Fruit fly (Drosophila melanogaster) whole organism, pupa: ENCODE data around the gene OtopLa.

Source experiments
- CG10348 ChIP-seq: fragments of 200-800 bp; sonication (Bioruptor generic); IDR thresholded peaks from 2 replicates; pipeline ENCODE4 v1.3.6; 2022; ENCODE audit warnings: missing biosample characterization, missing genetic modification characterization
- CG12605 ChIP-seq: fragments of 200-800 bp; sonication (Bioruptor generic); IDR thresholded peaks from 2 replicates; pipeline ENCODE4 v1.3.6; 2022; ENCODE audit warnings: missing biosample characterization, missing genetic modification characterization
- CG13204 ChIP-seq: fragments of 200-800 bp; sonication (Bioruptor generic); optimal IDR thresholded peaks from 2 replicates; lab custom pipeline; 2018; ENCODE audit warnings: missing biosample characterization, mild to moderate bottlenecking, missing genetic modification characterization, moderate library complexity
- CG14655 ChIP-seq: fragments of 200-800 bp; sonication (Bioruptor generic); optimal IDR thresholded peaks from 3 replicates; lab custom pipeline; 2017; ENCODE audit warnings: mild to moderate bottlenecking, missing biosample characterization, missing genetic modification reagents, missing genetic modification characterization
- CG15710 ChIP-seq: fragments of 200-800 bp; sonication (Bioruptor generic); optimal IDR thresholded peaks from 2 replicates; lab custom pipeline; 2018; ENCODE audit warnings: missing biosample characterization, mild to moderate bottlenecking, missing genetic modification characterization, moderate library complexity
- CG17806 ChIP-seq: fragments of 200-800 bp; sonication (Bioruptor generic); optimal IDR thresholded peaks from 2 replicates; lab custom pipeline; 2018; ENCODE audit warnings: missing biosample characterization, mild to moderate bottlenecking, missing genetic modification characterization, moderate library complexity
- CG32121 ChIP-seq: fragments of 200-800 bp; sonication (Bioruptor generic); IDR thresholded peaks from 2 replicates; pipeline ENCODE4 v1.3.6; 2022; ENCODE audit warnings: missing biosample characterization, missing genetic modification characterization
- CG34367 ChIP-seq: fragments of 200-800 bp; sonication (Bioruptor generic); optimal IDR thresholded peaks from 2 replicates; lab custom pipeline; 2018; ENCODE audit warnings: missing biosample characterization, mild to moderate bottlenecking, missing genetic modification characterization
- CG4496 ChIP-seq: fragments of 200-800 bp; sonication (Bioruptor generic); IDR thresholded peaks from 3 replicates; pipeline ENCODE4 v1.3.6; 2022; ENCODE audit warnings: missing biosample characterization, missing genetic modification characterization
- CG8159 ChIP-seq: fragments of 200-800 bp; sonication (Bioruptor generic); optimal IDR thresholded peaks from 3 replicates; lab custom pipeline; 2018; ENCODE audit warnings: missing biosample characterization, mild to moderate bottlenecking, missing genetic modification characterization, moderate library complexity
- CG8301 ChIP-seq: fragments of 200-800 bp; sonication (Bioruptor generic); optimal IDR thresholded peaks from 2 replicates; lab custom pipeline; 2018; ENCODE audit warnings: missing biosample characterization, mild to moderate bottlenecking, missing genetic modification characterization
- CG9948 ChIP-seq: fragments of 200-800 bp; sonication (Bioruptor generic); optimal IDR thresholded peaks from 2 replicates; lab custom pipeline; 2018; ENCODE audit warnings: missing biosample characterization, mild to moderate bottlenecking, missing genetic modification characterization, moderate library complexity
- D1 ChIP-seq: fragments of 200-800 bp; sonication (Bioruptor generic); optimal IDR thresholded peaks from 2 replicates; lab custom pipeline; 2018; ENCODE audit warnings: missing biosample characterization, mild to moderate bottlenecking, missing genetic modification characterization, moderate library complexity
- EcR ChIP-seq: fragments of 200-800 bp; sonication (Bioruptor generic); optimal IDR thresholded peaks from 3 replicates; lab custom pipeline; 2019; ENCODE audit warnings: missing biosample characterization, missing genetic modification characterization, mild to moderate bottlenecking, moderate library complexity, missing genetic modification reagents
- Ets98B ChIP-seq: fragments of 200-800 bp; sonication (Bioruptor generic); IDR thresholded peaks from 2 replicates; pipeline ENCODE4 v1.3.6; 2022; ENCODE audit warnings: missing biosample characterization, missing genetic modification characterization
- Pif1A ChIP-seq: fragments of 200-800 bp; sonication (Bioruptor generic); optimal IDR thresholded peaks from 3 replicates; lab custom pipeline; 2016; ENCODE audit warnings: missing biosample characterization, missing genetic modification characterization
- Pif1B ChIP-seq: fragments of 200-800 bp; sonication (Bioruptor generic); optimal IDR thresholded peaks from 3 replicates; lab custom pipeline; 2016; ENCODE audit warnings: missing biosample characterization, missing genetic modification characterization
- Snoo ChIP-seq: fragments of 200-800 bp; sonication (Bioruptor generic); optimal IDR thresholded peaks from 3 replicates; lab custom pipeline; 2017; ENCODE audit warnings: missing biosample characterization, mild to moderate bottlenecking, missing genetic modification characterization, inconsistent platforms
- fd96Ca ChIP-seq: fragments of 200-800 bp; sonication (Bioruptor generic); IDR thresholded peaks from 3 replicates; pipeline ENCODE4 v1.3.6; 2022; ENCODE audit warnings: missing biosample characterization, missing genetic modification characterization
- gl ChIP-seq: fragments of 200-800 bp; sonication (Bioruptor generic); optimal IDR thresholded peaks from 2 replicates; lab custom pipeline; 2018; ENCODE audit warnings: missing biosample characterization, mild to moderate bottlenecking, missing genetic modification characterization
- rn ChIP-seq: fragments of 200-800 bp; sonication (Bioruptor generic); IDR thresholded peaks from 2 replicates; pipeline ENCODE4 v1.3.6; 2022; ENCODE audit warnings: missing biosample characterization, missing genetic modification characterization

The OtopLa gene

dm6 chrX:5616270-5616669, 32.0 kb downstream of the OtopLa start, which contains the start of gene CG34434:
Gene CG34434, minus strand, starts transcription at chrX:5616370.
- TF ChIP-seq CG12605 (GFP tag; lab: Robert Waterston, UW) (no peak), CG17806 (tag; lab: Kevin White, UChicago) (no peak), CG32121 (GFP tag; lab: Robert Waterston, UW) (no peak)

dm6 chrX:5614367-5614766, 33.9 kb downstream of the OtopLa start, which contains the start of gene CG34435:
Gene CG34435, minus strand, starts transcription at chrX:5614467.
- TF ChIP-seq rn (GFP tag; lab: Robert Waterston, UW), result no peak
- TF ChIP-seq Ets98B (GFP tag; lab: Robert Waterston, UW), result no peak
- TF ChIP-seq CG8301 (tag; lab: Kevin White, UChicago), result no peak

dm6 chrX:5612977-5613376, 35.3 kb downstream of the OtopLa start:
- TF ChIP-seq CG12605 (GFP tag; lab: Robert Waterston, UW) (no peak), CG32121 (GFP tag; lab: Robert Waterston, UW) (no peak), CG4496 (GFP tag; lab: Robert Waterston, UW) (no peak), CG15710 (no peak), D1 (tag; lab: Kevin White, UChicago) (peak; percentile 26), CG9948 (tag; lab: Kevin White, UChicago) (no peak)
- TF ChIP-seq, all 21 proteins: peak for 1

- TF ChIP-seq Snoo (tag; lab: Kevin White, UChicago) (peak; percentile 61), CG4496 (GFP tag; lab: Robert Waterston, UW) (peak; percentile 72), CG32121 (GFP tag; lab: Robert Waterston, UW) (peak; percentile 58; the same call in 1 of the 2 replicates), Ets98B (GFP tag; lab: Robert Waterston, UW) (peak; percentile 57; the same call in 1 of the 2 replicates), CG17806 (tag; lab: Kevin White, UChicago) (no peak), rn (GFP tag; lab: Robert Waterston, UW) (no peak), fd96Ca (GFP tag; lab: Robert Waterston, UW) (peak; percentile 68; the same call in 2 of the 3 replicates), CG12605 (GFP tag; lab: Robert Waterston, UW) (0 out of 2 replicates have a peak, but pooled peaks have one; percentile 32), CG10348 (GFP tag; lab: Robert Waterston, UW) (0 out of 2 replicates have a peak, but pooled peaks have one; percentile 40)
Observed at dm6 chrX:5608472-5608871, 39.8 kb downstream of the OtopLa start.

- TF ChIP-seq CG13204 (GFP tag; lab: Kevin White, UChicago) (no peak), CG34367 (no peak), CG14655 (GFP tag; lab: Kevin White, UChicago) (no peak), CG8301 (tag; lab: Kevin White, UChicago) (no peak), gl (tag; lab: Kevin White, UChicago) (no peak), CG32121 (GFP tag; lab: Robert Waterston, UW) (no peak), CG9948 (tag; lab: Kevin White, UChicago) (no peak), EcR (GFP tag; lab: Kevin White, UChicago) (no peak), CG8159 (no peak), Snoo (tag; lab: Kevin White, UChicago) (no peak), Pif1B (no peak), CG15710 (no peak), Pif1A (GFP tag; lab: Kevin White, UChicago) (no peak), fd96Ca (GFP tag; lab: Robert Waterston, UW) (no peak), D1 (tag; lab: Kevin White, UChicago) (no peak), CG4496 (GFP tag; lab: Robert Waterston, UW) (no peak), CG10348 (GFP tag; lab: Robert Waterston, UW) (no peak), CG12605 (GFP tag; lab: Robert Waterston, UW) (no peak), rn (GFP tag; lab: Robert Waterston, UW) (no peak), CG17806 (tag; lab: Kevin White, UChicago) (no peak)
Observed at dm6 chrX:5607647-5608046, 40.6 kb downstream of the OtopLa start.

- TF ChIP-seq CG14655 (GFP tag; lab: Kevin White, UChicago) (no peak), fd96Ca (GFP tag; lab: Robert Waterston, UW) (no peak), CG12605 (GFP tag; lab: Robert Waterston, UW) (no peak), rn (GFP tag; lab: Robert Waterston, UW) (no peak), CG13204 (GFP tag; lab: Kevin White, UChicago) (no peak), gl (tag; lab: Kevin White, UChicago) (no peak), Pif1B (no peak), CG10348 (GFP tag; lab: Robert Waterston, UW) (no peak), D1 (tag; lab: Kevin White, UChicago) (no peak)
Observed at dm6 chrX:5606324-5606723, 42.0 kb downstream of the OtopLa start.

- TF ChIP-seq CG9948 (tag; lab: Kevin White, UChicago), result no peak
- no peak for TF ChIP-seq CG8301 (tag; lab: Kevin White, UChicago)
- TF ChIP-seq CG10348 (GFP tag; lab: Robert Waterston, UW), result no peak
- TF ChIP-seq CG32121 (GFP tag; lab: Robert Waterston, UW), result no peak
- no peak for TF ChIP-seq Ets98B (GFP tag; lab: Robert Waterston, UW)
- TF ChIP-seq CG17806 (tag; lab: Kevin White, UChicago), result no peak
- TF ChIP-seq CG12605 (GFP tag; lab: Robert Waterston, UW), result no peak
- TF ChIP-seq CG14655 (GFP tag; lab: Kevin White, UChicago), result no peak
- TF ChIP-seq D1 (tag; lab: Kevin White, UChicago), result no peak
- no peak for TF ChIP-seq CG4496 (GFP tag; lab: Robert Waterston, UW)
Observed at dm6 chrX:5604181-5604580, 44.1 kb downstream of the OtopLa start.
